Fruit fly (Drosophila melanogaster): ENCODE data around the gene mtSSB.

mtSSB gene

dm6 chr3R:16236713-16237641 lies 31.9 kb upstream of the mtSSB start (continued):
- peak; percentile 95 for TF ChIP-seq CG6854 (GFP tag; optimal IDR thresholded peaks at IDR 0.05)
- no peak for TF ChIP-seq jigr1 (GFP tag; IDR thresholded peaks at IDR 0.05)
- TF ChIP-seq eyg (GFP tag; optimal IDR thresholded peaks at IDR 0.05), result peak; percentile 56
- peak; percentile 92 for TF ChIP-seq CG8281 (tag; optimal IDR thresholded peaks at IDR 0.05)
- peak; percentile 97 for TF ChIP-seq dmrt11E (tag; optimal IDR thresholded peaks at IDR 0.05)
- no peak for TF ChIP-seq CG6175 (GFP tag; IDR thresholded peaks at IDR 0.05)
- no peak for TF ChIP-seq knrl (GFP tag; IDR thresholded peaks at IDR 0.05; ENCODE audit: partially characterized antibody)
- TF ChIP-seq CG32532 (GFP tag; IDR thresholded peaks at IDR 0.05), result no peak
- peak; percentile 10 for TF ChIP-seq luna (GFP tag; optimal IDR thresholded peaks at IDR 0.05)
- peak; percentile 89 for TF ChIP-seq Nf-YB (GFP tag; optimal IDR thresholded peaks at IDR 0.05)
- TF ChIP-seq psq (GFP tag; optimal IDR thresholded peaks at IDR 0.05), result peak; percentile 94
- no peak for TF ChIP-seq ro (GFP tag; IDR thresholded peaks at IDR 0.05)
- TF ChIP-seq Mad (GFP tag; optimal IDR thresholded peaks at IDR 0.05), result peak; percentile 85
- TF ChIP-seq CG31388 (GFP tag; optimal IDR thresholded peaks at IDR 0.05), result peak; percentile 90
- TF ChIP-seq CG14050 (GFP tag; IDR thresholded peaks at IDR 0.05), result no peak
- no peak for TF ChIP-seq Nf-YA (GFP tag; IDR thresholded peaks at IDR 0.05)
- TF ChIP-seq her (GFP tag; optimal IDR thresholded peaks at IDR 0.05), result peak; percentile 57
- peak; percentile 92 for TF ChIP-seq Nf-YC (tag; optimal IDR thresholded peaks at IDR 0.05)
- peak; percentile 98 for TF ChIP-seq kay (GFP tag; optimal IDR thresholded peaks at IDR 0.05)
- TF ChIP-seq cg (GFP tag; optimal IDR thresholded peaks at IDR 0.05), result peak; percentile 41
- TF ChIP-seq CG16863 (GFP tag; optimal IDR thresholded peaks at IDR 0.05), result peak; percentile 70
- TF ChIP-seq CG2678 (tag; optimal IDR thresholded peaks at IDR 0.05), result peak; percentile 100
- peak; percentile 99 for TF ChIP-seq CG18599 (GFP tag; optimal IDR thresholded peaks at IDR 0.05)
- TF ChIP-seq Hr39 (optimal IDR thresholded peaks at IDR 0.05), result no peak
- peak; percentile 98 for TF ChIP-seq Xbp1 (GFP tag; optimal IDR thresholded peaks at IDR 0.05)
- peak; percentile 93 for TF ChIP-seq CG7357 (GFP tag; IDR thresholded peaks at IDR 0.05)
- no peak for TF ChIP-seq sr (GFP tag; IDR thresholded peaks at IDR 0.05)
- peak; percentile 88 for TF ChIP-seq CG18476 (GFP tag; optimal IDR thresholded peaks at IDR 0.05)
- no peak for TF ChIP-seq CG5953 (GFP tag; IDR thresholded peaks at IDR 0.05)
- TF ChIP-seq dan (GFP tag; IDR thresholded peaks at IDR 0.05), result no peak
- TF ChIP-seq Dbx (GFP tag; IDR thresholded peaks at IDR 0.05), result no peak
- peak; percentile 96 for TF ChIP-seq corto (GFP tag; optimal IDR thresholded peaks at IDR 0.05)
- no peak for TF ChIP-seq CG3726 (GFP tag; IDR thresholded peaks at IDR 0.05)
- no peak for TF ChIP-seq Lpt (GFP tag; optimal IDR thresholded peaks at IDR 0.05)
- TF ChIP-seq amos (GFP tag; IDR thresholded peaks at IDR 0.05; ENCODE audit: partially characterized antibody), result no peak
- peak; percentile 91 for TF ChIP-seq CG12071 (GFP tag; optimal IDR thresholded peaks at IDR 0.05)
- TF ChIP-seq bbx (GFP tag; IDR thresholded peaks at IDR 0.05; ENCODE audit: partially characterized antibody), result no peak
- no peak for TF ChIP-seq CG42726 (GFP tag; IDR thresholded peaks at IDR 0.05; ENCODE audit: partially characterized antibody)
- TF ChIP-seq scrt (GFP tag; optimal IDR thresholded peaks at IDR 0.05), result peak; percentile 96
- TF ChIP-seq ftz-f1 (GFP tag; optimal IDR thresholded peaks at IDR 0.05), result no peak
- TF ChIP-seq ato (GFP tag; IDR thresholded peaks at IDR 0.05; ENCODE audit: partially characterized antibody), result no peak
- TF ChIP-seq ERR (GFP tag; optimal IDR thresholded peaks at IDR 0.05), result no peak
- TF ChIP-seq fru (optimal IDR thresholded peaks at IDR 0.05), result no peak
- TF ChIP-seq sd (tag; optimal IDR thresholded peaks at IDR 0.05), result peak; percentile 82
- TF ChIP-seq Hr78 (GFP tag; optimal IDR thresholded peaks at IDR 0.05), result peak in 1 of 2 experiments; percentile 92
- no peak for TF ChIP-seq bowl (GFP tag; IDR thresholded peaks at IDR 0.05)
- peak; percentile 97 for TF ChIP-seq CG4424 (GFP tag; optimal IDR thresholded peaks at IDR 0.05)
- peak; percentile 99 for TF ChIP-seq lab (GFP tag; optimal IDR thresholded peaks at IDR 0.05)
- peak; percentile 92 for TF ChIP-seq CG5180 (GFP tag; optimal IDR thresholded peaks at IDR 0.05)

Data from whole organism, embryonic.